Worm (Caenorhabditis elegans) whole organism, L4/young adult: ENCODE measurements around the gene Y43C5B.2.

ENCODE experiments used
- W03F9.2 ChIP-seq: fragments of 150-350 bp; optimal IDR thresholded peaks from 2 replicates; lab custom pipeline; 2014; ENCODE audit warnings: missing biosample characterization, missing genetic modification characterization
- dao-5 ChIP-seq: sonication (generic microtip); optimal IDR thresholded peaks from 2 replicates; lab custom pipeline; 2016; ENCODE audit warnings: missing genotype, missing genetic modification characterization, moderate library complexity, missing compliant biosample characterization
- him-1 ChIP-seq: sonication (generic microtip); optimal IDR thresholded peaks from 2 replicates; lab custom pipeline; 2016; ENCODE audit warnings: missing genotype, missing genetic modification reagents, missing genetic modification characterization, missing compliant biosample characterization

DNA sequence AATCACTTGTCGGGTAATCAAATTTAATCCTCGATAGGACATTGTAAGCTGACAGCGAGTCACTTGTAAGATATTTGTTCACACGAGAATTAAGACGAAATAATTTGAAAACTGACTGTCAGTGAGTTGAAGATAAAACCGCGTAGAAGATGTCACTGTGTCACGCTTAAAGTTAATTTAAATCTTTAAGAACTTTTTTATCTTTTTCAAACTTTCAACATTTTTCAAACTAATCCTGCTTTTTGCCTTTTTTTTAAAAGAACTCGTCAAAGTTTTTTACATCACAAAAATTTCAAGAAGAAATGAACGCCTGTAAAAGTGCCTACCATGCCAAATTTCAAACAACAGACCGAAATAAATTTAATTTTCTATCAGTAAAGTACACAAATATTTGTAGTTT is 38.6 kb downstream of the Y43C5B.2 start, which contains the start of gene acs-18:
- TF ChIP-seq him-1 (tag; lab: Kevin White, UChicago): no peak
- no peak for TF ChIP-seq dao-5
- TF ChIP-seq W03F9.2 (tag; lab: Kevin White, UChicago): no peak
